Worm (Caenorhabditis elegans) whole organism, late embryonic: ENCODE data around the gene frg-1.

Source experiments
- C08G9.2 ChIP-seq: sonication (generic microtip); optimal IDR thresholded peaks from 2 replicates; lab custom pipeline; 2016; ENCODE audit warnings: mild to moderate bottlenecking, missing genetic modification characterization, moderate library complexity, missing compliant biosample characterization
- C38D4.7 ChIP-seq: fragments of 200-800 bp; sonication (Bioruptor generic); optimal IDR thresholded peaks from 2 replicates; lab custom pipeline; 2018; ENCODE audit warnings: mild to moderate bottlenecking, missing genetic modification characterization, moderate library complexity, missing compliant biosample characterization
- F13H6.1 ChIP-seq: sonication (generic microtip); optimal IDR thresholded peaks from 2 replicates; lab custom pipeline; 2016; ENCODE audit warnings: missing genetic modification characterization, missing compliant biosample characterization
- K09A11.1 ChIP-seq: sonication (generic microtip); optimal IDR thresholded peaks from 2 replicates; lab custom pipeline; 2017; ENCODE audit warnings: antibody characterized with exemption, mild to moderate bottlenecking, missing genetic modification characterization, missing compliant biosample characterization; ENCODE audit not compliant: insufficient read depth
- T23F11.4 ChIP-seq: fragments of 200-800 bp; sonication (Bioruptor generic); optimal IDR thresholded peaks from 2 replicates; lab custom pipeline; 2018; ENCODE audit warnings: mild to moderate bottlenecking, missing genetic modification characterization, missing compliant biosample characterization
- Y22D7AL.16 ChIP-seq: sonication (generic microtip); optimal IDR thresholded peaks from 2 replicates; lab custom pipeline; 2016; ENCODE audit warnings: missing genetic modification characterization, missing compliant biosample characterization
- ama-1 ChIP-seq: fragments of 150-350 bp; optimal IDR thresholded peaks from 2 replicates; lab custom pipeline; 2014
- ceh-14 ChIP-seq: sonication (generic microtip); optimal IDR thresholded peaks from 2 replicates; lab custom pipeline; 2016; ENCODE audit warnings: missing genotype, missing genetic modification characterization, missing compliant biosample characterization
- ceh-19 ChIP-seq: fragments of 200-800 bp; sonication (Bioruptor generic); optimal IDR thresholded peaks from 2 replicates; lab custom pipeline; 2018; ENCODE audit warnings: mild to moderate bottlenecking, missing genetic modification characterization, missing compliant biosample characterization
- ceh-22 ChIP-seq: sonication (generic microtip); optimal IDR thresholded peaks from 2 replicates; lab custom pipeline; 2017; ENCODE audit warnings: missing biosample characterization, missing genetic modification characterization
- ceh-24 ChIP-seq: sonication (generic microtip); optimal IDR thresholded peaks from 2 replicates; lab custom pipeline; 2016; ENCODE audit warnings: mild to moderate bottlenecking, missing genetic modification characterization, missing compliant biosample characterization
- ceh-31 ChIP-seq: sonication (generic microtip); optimal IDR thresholded peaks from 2 replicates; lab custom pipeline; 2016; ENCODE audit warnings: missing genetic modification characterization, missing compliant biosample characterization
- ceh-34 ChIP-seq: sonication (generic microtip); optimal IDR thresholded peaks from 2 replicates; lab custom pipeline; 2016; ENCODE audit warnings: mild to moderate bottlenecking, missing genetic modification characterization, missing compliant biosample characterization
- ceh-45 ChIP-seq: fragments of 200-800 bp; sonication (Bioruptor generic); IDR thresholded peaks from 2 replicates; pipeline ENCODE4 v1.3.6; 2022; ENCODE audit warnings: missing genetic modification reagents, missing genetic modification characterization, missing compliant biosample characterization
- ceh-48 ChIP-seq: sonication (generic microtip); optimal IDR thresholded peaks from 2 replicates; lab custom pipeline; 2016; ENCODE audit warnings: missing genetic modification characterization, inconsistent platforms, missing compliant biosample characterization
- ceh-6 ChIP-seq: fragments of 200-800 bp; sonication (Bioruptor generic); optimal IDR thresholded peaks from 2 replicates; lab custom pipeline; 2018; ENCODE audit warnings: mild to moderate bottlenecking, missing genetic modification characterization, missing compliant biosample characterization
- dmd-4 ChIP-seq: sonication (generic microtip); optimal IDR thresholded peaks from 2 replicates; lab custom pipeline; 2016; ENCODE audit warnings: borderline replicate concordance, missing genetic modification characterization, missing compliant biosample characterization
- elt-4 ChIP-seq: sonication (generic microtip); optimal IDR thresholded peaks from 2 replicates; lab custom pipeline; 2016; ENCODE audit warnings: missing genetic modification characterization, missing compliant biosample characterization
- ets-4 ChIP-seq: sonication (generic microtip); optimal IDR thresholded peaks from 2 replicates; lab custom pipeline; 2016; ENCODE audit warnings: missing genetic modification characterization, missing compliant biosample characterization
- fax-1 ChIP-seq: sonication (generic microtip); optimal IDR thresholded peaks from 2 replicates; lab custom pipeline; 2016; ENCODE audit warnings: missing genotype, missing genetic modification characterization, missing compliant biosample characterization
- fkh-6 ChIP-seq: sonication (generic microtip); optimal IDR thresholded peaks from 2 replicates; lab custom pipeline; 2016; ENCODE audit warnings: missing genetic modification characterization, missing compliant biosample characterization
- hlh-13 ChIP-seq: fragments of 200-800 bp; sonication (Bioruptor generic); optimal IDR thresholded peaks from 2 replicates; lab custom pipeline; 2018; ENCODE audit warnings: mild to moderate bottlenecking, missing genetic modification characterization, missing compliant biosample characterization
- hlh-15 ChIP-seq: sonication (generic microtip); optimal IDR thresholded peaks from 2 replicates; lab custom pipeline; 2016; ENCODE audit warnings: missing genetic modification characterization, missing compliant biosample characterization
- hlh-6 ChIP-seq: sonication (generic microtip); optimal IDR thresholded peaks from 2 replicates; lab custom pipeline; 2016; ENCODE audit warnings: missing genotype, missing genetic modification characterization, missing compliant biosample characterization
- hlh-8 ChIP-seq: sonication (generic microtip); optimal IDR thresholded peaks from 2 replicates; lab custom pipeline; 2016; ENCODE audit warnings: missing genotype, missing genetic modification characterization, missing compliant biosample characterization
- lim-6 ChIP-seq: sonication (generic microtip); optimal IDR thresholded peaks from 2 replicates; lab custom pipeline; 2016; ENCODE audit warnings: missing genetic modification characterization, missing compliant biosample characterization
- lin-11 ChIP-seq: fragments of 200-800 bp; sonication (Bioruptor generic); optimal IDR thresholded peaks from 2 replicates; lab custom pipeline; 2018; ENCODE audit warnings: mild to moderate bottlenecking, missing genetic modification characterization, missing compliant biosample characterization
- madf-2 ChIP-seq: sonication (generic microtip); optimal IDR thresholded peaks from 2 replicates; lab custom pipeline; 2017; ENCODE audit warnings: missing genetic modification characterization, missing compliant biosample characterization
- mec-3 ChIP-seq: sonication (generic microtip); optimal IDR thresholded peaks from 2 replicates; lab custom pipeline; 2016; ENCODE audit warnings: borderline replicate concordance, missing genetic modification characterization, missing compliant biosample characterization
- nfya-1 ChIP-seq: sonication (generic microtip); optimal IDR thresholded peaks from 2 replicates; lab custom pipeline; 2017; ENCODE audit warnings: missing genetic modification characterization, mild to moderate bottlenecking, missing compliant biosample characterization, antibody characterized with exemption, moderate library complexity
- nhr-232 ChIP-seq: sonication (generic microtip); optimal IDR thresholded peaks from 2 replicates; lab custom pipeline; 2016; ENCODE audit warnings: missing genetic modification characterization, missing compliant biosample characterization
- npax-4 ChIP-seq: sonication (generic microtip); optimal IDR thresholded peaks from 2 replicates; lab custom pipeline; 2016; ENCODE audit warnings: missing genetic modification characterization, missing compliant biosample characterization
- odd-2 ChIP-seq: sonication (generic microtip); optimal IDR thresholded peaks from 2 replicates; lab custom pipeline; 2017; ENCODE audit warnings: antibody characterized with exemption, mild to moderate bottlenecking, missing genetic modification characterization, missing compliant biosample characterization
- pax-1 ChIP-seq: fragments of 150-350 bp; optimal IDR thresholded peaks from 2 replicates; lab custom pipeline; 2014; ENCODE audit warnings: missing biosample characterization, missing genetic modification characterization
- pha-2 ChIP-seq: sonication (generic microtip); optimal IDR thresholded peaks from 2 replicates; lab custom pipeline; 2017; ENCODE audit warnings: mild to moderate bottlenecking, missing genetic modification characterization, missing compliant biosample characterization
- pha-4 ChIP-seq: fragments of 150-350 bp; optimal IDR thresholded peaks from 2 replicates; lab custom pipeline; 2018; ENCODE audit warnings: missing biosample characterization, missing genetic modification reagents, missing genetic modification characterization
- pqm-1 ChIP-seq: sonication (generic microtip); optimal IDR thresholded peaks from 2 replicates; lab custom pipeline; 2016; ENCODE audit warnings: missing genetic modification characterization, missing compliant biosample characterization
- pros-1 ChIP-seq: fragments of 150-350 bp; optimal IDR thresholded peaks from 2 replicates; lab custom pipeline; 2014; ENCODE audit warnings: missing biosample characterization, missing genetic modification reagents, missing genetic modification characterization
- ref-2 ChIP-seq: sonication (generic microtip); optimal IDR thresholded peaks from 2 replicates; lab custom pipeline; 2016; ENCODE audit warnings: missing genetic modification characterization, missing compliant biosample characterization
- rnt-1 ChIP-seq: sonication (generic microtip); optimal IDR thresholded peaks from 2 replicates; lab custom pipeline; 2016; ENCODE audit warnings: missing genetic modification characterization, missing compliant biosample characterization
- sdc-2 ChIP-seq: sonication (generic microtip); optimal IDR thresholded peaks from 2 replicates; lab custom pipeline; 2016; ENCODE audit warnings: missing genotype, missing genetic modification characterization, missing compliant biosample characterization
- sox-2 ChIP-seq: fragments of 200-800 bp; sonication (Bioruptor generic); IDR thresholded peaks from 2 replicates; pipeline ENCODE4 v1.3.6; 2022; ENCODE audit warnings: missing genetic modification reagents, missing genetic modification characterization, missing compliant biosample characterization
- sox-4 ChIP-seq: sonication (generic microtip); optimal IDR thresholded peaks from 2 replicates; lab custom pipeline; 2017; ENCODE audit warnings: mild to moderate bottlenecking, missing genetic modification characterization, inconsistent platforms, missing compliant biosample characterization
- tbx-2 ChIP-seq: sonication (generic microtip); optimal IDR thresholded peaks from 2 replicates; lab custom pipeline; 2016; ENCODE audit warnings: missing genetic modification characterization, missing compliant biosample characterization
- ttx-3 ChIP-seq: sonication (generic microtip); optimal IDR thresholded peaks from 2 replicates; lab custom pipeline; 2016; ENCODE audit warnings: missing genetic modification reagents, missing genetic modification characterization, missing compliant biosample characterization
- unc-3 ChIP-seq, 2 experiments: fragments of 200-800 bp in 1 of 2; sonication (Bioruptor generic) in 1 of 2; sonication (generic microtip) in 1 of 2; conservative IDR thresholded peaks in 1 of 2; optimal IDR thresholded peaks in 1 of 2; 2 replicates each; pipeline versions ENCODE4 v1.3.6 to Lab custom; 2016 to 2022; ENCODE audit warnings: missing compliant biosample characterization in 2 of 2, missing genetic modification characterization in 2 of 2, missing genetic modification reagents in 1 of 2
- unc-55 ChIP-seq: sonication (generic microtip); optimal IDR thresholded peaks from 2 replicates; lab custom pipeline; 2017; ENCODE audit warnings: missing biosample characterization, missing genetic modification reagents, missing genetic modification characterization
- unc-86 ChIP-seq: sonication (generic microtip); optimal IDR thresholded peaks from 2 replicates; lab custom pipeline; 2016; ENCODE audit warnings: missing genetic modification characterization, missing compliant biosample characterization
- zip-5 ChIP-seq: sonication (generic microtip); optimal IDR thresholded peaks from 2 replicates; lab custom pipeline; 2016; ENCODE audit warnings: missing genetic modification characterization, missing compliant biosample characterization

frg-1 gene

DNA sequence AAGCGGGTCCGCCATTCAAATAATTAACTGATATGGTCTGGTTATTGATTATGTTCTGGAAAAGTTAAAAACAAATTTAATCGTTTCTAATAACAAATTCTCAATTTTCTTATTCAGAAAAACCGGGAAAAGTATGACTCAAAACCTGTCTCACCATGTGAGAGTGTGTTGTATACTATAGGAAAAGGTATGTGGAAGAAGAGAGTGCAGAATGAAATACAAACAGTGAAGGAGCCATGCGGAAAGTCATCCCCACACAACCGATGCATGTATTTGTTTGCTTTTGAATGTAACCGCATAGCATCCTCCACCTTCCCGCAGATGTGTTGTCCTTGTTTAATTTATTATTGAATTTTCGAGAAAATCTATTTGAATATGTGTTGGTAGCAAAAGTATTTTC is 21.5 kb downstream of the frg-1 start, which contains the start of gene ZK1010.8:
TSS of gene ZK1010.8 (minus strand) at position 214 of the 400 bp plus-strand sequence.
- TF ChIP-seq sdc-2 (no peak), ceh-6 (no peak), fax-1 (tag; lab: Kevin White, UChicago) (no peak), ceh-24 (tag; lab: Kevin White, UChicago) (no peak), unc-55 (no peak), tbx-2 (no peak), ceh-22 (tag; lab: Kevin White, UChicago) (no peak), pqm-1 (tag; lab: Kevin White, UChicago) (no peak), Y22D7AL.16 (tag; lab: Kevin White, UChicago) (no peak), pha-4 (tag; lab: Kevin White, UChicago) (no peak), odd-2 (tag; lab: Kevin White, UChicago) (no peak), nfya-1 (tag; lab: Kevin White, UChicago) (no peak), madf-2 (no peak), unc-3 (GFP tag; conservative IDR thresholded peaks at IDR 0.05; lab: Robert Waterston, UW) (no peak), unc-3 (tag; optimal IDR thresholded peaks at IDR 0.05; lab: Kevin White, UChicago) (no peak), sox-4 (no peak), ama-1 (lab: Kevin White, UChicago) (no peak), hlh-8 (tag; lab: Kevin White, UChicago) (no peak), lin-11 (tag; lab: Kevin White, UChicago) (no peak), rnt-1 (tag; lab: Kevin White, UChicago) (no peak), ets-4 (tag; lab: Kevin White, UChicago) (no peak)

DNA sequence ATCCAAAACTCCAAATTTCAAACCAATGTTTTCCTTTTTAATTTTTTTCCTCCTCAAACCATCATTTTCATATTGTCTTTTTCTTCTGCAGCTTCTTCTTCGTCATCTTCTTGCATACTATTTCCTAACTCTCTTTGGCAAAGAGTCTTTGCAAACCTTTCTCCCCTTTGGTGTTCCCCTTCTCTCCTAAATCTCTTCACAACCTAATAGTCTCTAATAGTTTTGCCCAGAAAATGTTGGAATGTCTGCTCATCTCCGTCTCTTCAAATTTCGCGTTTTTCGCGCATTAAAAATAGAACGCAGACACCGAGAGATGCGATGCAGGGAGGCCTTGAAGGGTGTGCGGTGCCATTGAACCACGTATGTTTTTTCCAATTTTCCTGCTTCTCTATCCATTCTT is 23.1 kb downstream of the frg-1 start, which contains the start of gene ZK1010.10:
TSS of gene ZK1010.10 (plus strand) at position 286 of the 400 bp plus-strand sequence.
- TF ChIP-seq hlh-6 (tag; lab: Kevin White, UChicago) (no peak), ceh-14 (tag; lab: Kevin White, UChicago) (peak; percentile 41), pros-1 (no peak), T23F11.4 (GFP tag; lab: Kevin White, UChicago) (no peak), unc-3 (GFP tag; conservative IDR thresholded peaks at IDR 0.05; lab: Robert Waterston, UW) (no peak), unc-3 (tag; optimal IDR thresholded peaks at IDR 0.05; lab: Kevin White, UChicago) (no peak), ref-2 (no peak), K09A11.1 (no peak), pax-1 (tag; lab: Kevin White, UChicago) (peak; percentile 55), ceh-31 (tag; lab: Kevin White, UChicago) (peak; percentile 75), unc-86 (tag; lab: Kevin White, UChicago) (no peak), C38D4.7 (GFP tag; lab: Kevin White, UChicago) (no peak), pqm-1 (tag; lab: Kevin White, UChicago) (no peak), ceh-45 (no peak), ceh-19 (GFP tag; lab: Kevin White, UChicago) (no peak), ceh-22 (tag; lab: Kevin White, UChicago) (no peak), elt-4 (tag; lab: Kevin White, UChicago) (no peak), nfya-1 (tag; lab: Kevin White, UChicago) (peak; percentile 65), mec-3 (tag; lab: Kevin White, UChicago) (no peak), ceh-48 (no peak), sox-2 (GFP tag; lab: Robert Waterston, UW) (no peak), ceh-6 (no peak), npax-4 (no peak), dmd-4 (tag; lab: Kevin White, UChicago) (no peak), ttx-3 (tag; lab: Kevin White, UChicago) (no peak), hlh-8 (tag; lab: Kevin White, UChicago) (no peak), nhr-232 (no peak), ets-4 (tag; lab: Kevin White, UChicago) (no peak), hlh-15 (tag; lab: Kevin White, UChicago) (no peak), unc-55 (peak; percentile 51), ama-1 (lab: Kevin White, UChicago) (no peak), rnt-1 (tag; lab: Kevin White, UChicago) (no peak), C08G9.2 (tag; lab: Kevin White, UChicago) (no peak), lim-6 (tag; lab: Kevin White, UChicago) (no peak), F13H6.1 (no peak), fkh-6 (tag; lab: Kevin White, UChicago) (no peak), hlh-13 (no peak), ceh-24 (tag; lab: Kevin White, UChicago) (no peak), fax-1 (tag; lab: Kevin White, UChicago) (no peak), ceh-34 (peak; percentile 19), zip-5 (no peak), pha-2 (tag; lab: Kevin White, UChicago) (no peak), odd-2 (tag; lab: Kevin White, UChicago) (no peak)
